Fruit fly (Drosophila melanogaster): ENCODE measurements around the gene CG12725.

The CG12725 gene

DNA sequence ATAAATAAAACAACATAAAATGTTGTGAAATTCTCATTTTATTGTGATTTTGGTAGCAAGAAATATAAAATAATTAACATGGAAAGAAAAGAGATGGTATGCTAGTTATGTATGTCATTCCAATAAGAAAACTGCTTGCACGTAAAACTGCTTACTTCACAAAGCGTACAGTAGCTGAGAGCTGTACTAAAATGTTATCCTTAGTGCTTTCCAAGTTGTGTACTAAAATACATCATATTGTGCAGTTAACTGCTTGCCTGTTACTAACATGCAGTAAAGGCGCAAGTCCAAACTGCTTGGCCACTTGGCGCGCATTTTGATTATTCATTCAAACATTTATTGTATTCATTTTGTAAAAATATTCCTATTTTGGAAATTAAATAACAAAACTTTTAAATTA is 18.4 kb upstream of the CG12725 start (continued):
- TF ChIP-seq YL-1 (GFP tag; optimal IDR thresholded peaks at IDR 0.05) = no peak
- TF ChIP-seq Stat92E (GFP tag; optimal IDR thresholded peaks at IDR 0.05) = peak in 1 of 3 experiments; percentile 18
- TF ChIP-seq ken (GFP tag; IDR thresholded peaks at IDR 0.05) = no peak
- TF ChIP-seq nmo (GFP tag; optimal IDR thresholded peaks at IDR 0.05) = peak; percentile 41
- no peak for TF ChIP-seq ham (GFP tag; IDR thresholded peaks at IDR 0.05)
- TF ChIP-seq CG6272 (GFP tag; IDR thresholded peaks at IDR 0.05) = no peak
- TF ChIP-seq CG4328 (GFP tag; optimal IDR thresholded peaks at IDR 0.05) = no peak
- no peak for TF ChIP-seq C15 (GFP tag; IDR thresholded peaks at IDR 0.05)
- TF ChIP-seq br (optimal IDR thresholded peaks at IDR 0.05) = no peak
- TF ChIP-seq cwo (GFP tag; optimal IDR thresholded peaks at IDR 0.05) = no peak
- TF ChIP-seq CG10321 (GFP tag; IDR thresholded peaks at IDR 0.05) = no peak
- no peak for TF ChIP-seq CG14014 (GFP tag; IDR thresholded peaks at IDR 0.05)
- peak; percentile 24 for TF ChIP-seq phol (tag; optimal IDR thresholded peaks at IDR 0.05)
- TF ChIP-seq az2 (GFP tag; optimal IDR thresholded peaks at IDR 0.05) = no peak
- no peak for TF ChIP-seq sd (tag; optimal IDR thresholded peaks at IDR 0.05)
- peak; percentile 16; the same call in 1 of the 2 replicates for TF ChIP-seq bbx (GFP tag; IDR thresholded peaks at IDR 0.05; ENCODE audit: partially characterized antibody)
- no peak for TF ChIP-seq Dip3 (GFP tag; optimal IDR thresholded peaks at IDR 0.05)
- no peak for TF ChIP-seq scrt (GFP tag; optimal IDR thresholded peaks at IDR 0.05)
- TF ChIP-seq Hr51 (GFP tag; optimal IDR thresholded peaks at IDR 0.05) = no peak
- TF ChIP-seq fd64A (GFP tag; optimal IDR thresholded peaks at IDR 0.05) = no peak
- TF ChIP-seq ssp (GFP tag; IDR thresholded peaks at IDR 0.05) = no peak
- no peak for TF ChIP-seq CG7839 (tag; optimal IDR thresholded peaks at IDR 0.05)
- no peak for TF ChIP-seq Blimp-1 (GFP tag; optimal IDR thresholded peaks at IDR 0.05)
- TF ChIP-seq Ets65A (GFP tag) = no peak
- no peak for TF ChIP-seq CG14441 (GFP tag; IDR thresholded peaks at IDR 0.05)
- TF ChIP-seq chinmo (GFP tag; IDR thresholded peaks at IDR 0.05; ENCODE audit: partially characterized antibody) = 0 out of 4 replicates have a peak, but pooled peaks have one; percentile 39
- no peak for TF ChIP-seq shn (GFP tag; optimal IDR thresholded peaks at IDR 0.05)
- TF ChIP-seq CG7372 (GFP tag; IDR thresholded peaks at IDR 0.05) = no peak
- no peak for TF ChIP-seq Xrp1 (GFP tag; IDR thresholded peaks at IDR 0.05)
- TF ChIP-seq CG31365 (tag; optimal IDR thresholded peaks at IDR 0.05) = peak; percentile 99
- no peak for TF ChIP-seq CG1603 (tag; optimal IDR thresholded peaks at IDR 0.05)
- TF ChIP-seq nerfin-2 (GFP tag; IDR thresholded peaks at IDR 0.05; ENCODE audit: partially characterized antibody) = no peak
- no peak for TF ChIP-seq CG6689 (GFP tag; IDR thresholded peaks at IDR 0.05)
- no peak for TF ChIP-seq CG31388 (GFP tag; optimal IDR thresholded peaks at IDR 0.05)
- TF ChIP-seq CG4730 (GFP tag; IDR thresholded peaks at IDR 0.05) = no peak
- no peak for TF ChIP-seq E2f1 (GFP tag; IDR thresholded peaks at IDR 0.05)
- no peak for TF ChIP-seq CG32772 (GFP tag; IDR thresholded peaks at IDR 0.05)
- TF ChIP-seq CG15514 (GFP tag; optimal IDR thresholded peaks at IDR 0.05) = peak; percentile 21
- peak; percentile 36 for TF ChIP-seq pita (GFP tag; optimal IDR thresholded peaks at IDR 0.05)
- no peak for TF ChIP-seq Asciz (GFP tag; optimal IDR thresholded peaks at IDR 0.05)
- no peak for TF ChIP-seq CG11456 (GFP tag; IDR thresholded peaks at IDR 0.05)
- no peak for TF ChIP-seq CG10979 (tag; optimal IDR thresholded peaks at IDR 0.05)
- TF ChIP-seq trh (GFP tag; optimal IDR thresholded peaks at IDR 0.05) = no peak
- no peak for TF ChIP-seq CG16779 (GFP tag; IDR thresholded peaks at IDR 0.05)
- no peak for TF ChIP-seq CG31441 (GFP tag; IDR thresholded peaks at IDR 0.05)
- peak; percentile 55 for TF ChIP-seq Abd-B (GFP tag; optimal IDR thresholded peaks at IDR 0.05)
- no peak for TF ChIP-seq CG2199 (GFP tag; IDR thresholded peaks at IDR 0.05)
- no peak for TF ChIP-seq lab (GFP tag; optimal IDR thresholded peaks at IDR 0.05)
- TF ChIP-seq caup (GFP tag; optimal IDR thresholded peaks at IDR 0.05; ENCODE audit: severe bottlenecking) = no peak
- no peak for TF ChIP-seq Dll (GFP tag; IDR thresholded peaks at IDR 0.05; ENCODE audit: partially characterized antibody)
- no peak for TF ChIP-seq gem (tag; optimal IDR thresholded peaks at IDR 0.05)
